Fruit fly (Drosophila melanogaster) whole organism, embryonic: ENCODE results near the gene CG13367.
A peak's percentile ranks its signal among the peaks of the same experiment; 100 is the strongest.

Experiments
- Atf-2 ChIP-seq: fragments of 200-800 bp; sonication (Bioruptor generic); optimal IDR thresholded peaks from 2 replicates; lab custom pipeline; 2016; ENCODE audit warnings: missing biosample characterization, missing genetic modification characterization
- CG10959 ChIP-seq: fragments of 200-800 bp; sonication (Bioruptor generic); IDR thresholded peaks from 2 replicates; pipeline ENCODE4 v1.3.6; 2022; ENCODE audit warnings: missing biosample characterization, missing genetic modification characterization
- CG12155 ChIP-seq: fragments of 200-800 bp; sonication (Bioruptor generic); optimal IDR thresholded peaks from 3 replicates; lab custom pipeline; 2016; ENCODE audit warnings: missing biosample characterization, missing genetic modification characterization
- CG1233 ChIP-seq: fragments of 200-800 bp; sonication (Bioruptor generic); optimal IDR thresholded peaks from 4 replicates; lab custom pipeline; 2018; ENCODE audit warnings: missing biosample characterization, mild to moderate bottlenecking, missing genetic modification characterization
- CG13123 ChIP-seq: fragments of 200-800 bp; sonication (Bioruptor generic); optimal IDR thresholded peaks from 2 replicates; lab custom pipeline; 2016; ENCODE audit warnings: missing biosample characterization, missing genetic modification characterization
- CG13296 ChIP-seq: fragments of 200-800 bp; sonication (Bioruptor generic); optimal IDR thresholded peaks from 3 replicates; lab custom pipeline; 2018; ENCODE audit warnings: missing biosample characterization, mild to moderate bottlenecking, missing genetic modification characterization
- CG13775 ChIP-seq: fragments of 200-800 bp; sonication (Bioruptor generic); optimal IDR thresholded peaks from 3 replicates; lab custom pipeline; 2017; ENCODE audit warnings: missing biosample characterization, mild to moderate bottlenecking, missing genetic modification characterization
- CG15011 ChIP-seq: fragments of 200-800 bp; sonication (Bioruptor generic); optimal IDR thresholded peaks from 3 replicates; lab custom pipeline; 2018; ENCODE audit warnings: missing biosample characterization, mild to moderate bottlenecking, missing genetic modification characterization
- CG15073 ChIP-seq: fragments of 200-800 bp; sonication (Bioruptor generic); optimal IDR thresholded peaks from 2 replicates; lab custom pipeline; 2016; ENCODE audit warnings: missing biosample characterization, missing genetic modification characterization
- CG15696 ChIP-seq: fragments of 200-800 bp; sonication (Bioruptor generic); optimal IDR thresholded peaks from 2 replicates; lab custom pipeline; 2019; ENCODE audit warnings: missing biosample characterization, mild to moderate bottlenecking, missing genetic modification characterization, moderate library complexity
- CG1602 ChIP-seq: fragments of 200-800 bp; sonication (Bioruptor generic); optimal IDR thresholded peaks from 3 replicates; lab custom pipeline; 2016; ENCODE audit warnings: missing biosample characterization, missing genetic modification characterization
- CG16815 ChIP-seq: fragments of 200-800 bp; sonication (Bioruptor generic); optimal IDR thresholded peaks from 3 replicates; lab custom pipeline; 2017; ENCODE audit warnings: missing biosample characterization, mild to moderate bottlenecking, missing genetic modification characterization
- CG2120 ChIP-seq: fragments of 200-800 bp; sonication (Bioruptor generic); optimal IDR thresholded peaks from 3 replicates; lab custom pipeline; 2016; ENCODE audit warnings: missing biosample characterization, missing genetic modification characterization
- CG31224 ChIP-seq: fragments of 200-800 bp; sonication (Bioruptor generic); IDR thresholded peaks from 2 replicates; pipeline ENCODE4 v1.3.6; 2022; ENCODE audit warnings: missing biosample characterization, missing genetic modification characterization
- CG3995 ChIP-seq: fragments of 200-800 bp; sonication (Bioruptor generic); optimal IDR thresholded peaks from 3 replicates; lab custom pipeline; 2016; ENCODE audit warnings: missing biosample characterization, missing genetic modification characterization
- CG4730 ChIP-seq: fragments of 200-800 bp; sonication (Bioruptor generic); IDR thresholded peaks from 2 replicates; pipeline ENCODE4 v1.3.6; 2022; ENCODE audit warnings: missing biosample characterization, missing genetic modification characterization
- CG7556 ChIP-seq: fragments of 200-800 bp; sonication (Bioruptor generic); optimal IDR thresholded peaks from 2 replicates; lab custom pipeline; 2017; ENCODE audit warnings: missing biosample characterization, mild to moderate bottlenecking, missing genetic modification characterization
- CG7839 ChIP-seq: fragments of 200-800 bp; sonication (Bioruptor generic); optimal IDR thresholded peaks from 3 replicates; lab custom pipeline; 2018; ENCODE audit warnings: missing biosample characterization, mild to moderate bottlenecking, missing genetic modification characterization, moderate library complexity
- CG7928 ChIP-seq: fragments of 200-800 bp; sonication (Bioruptor generic); optimal IDR thresholded peaks from 2 replicates; lab custom pipeline; 2017; ENCODE audit warnings: missing biosample characterization, mild to moderate bottlenecking, missing genetic modification characterization
- CG8388 ChIP-seq: fragments of 200-800 bp; sonication (Bioruptor generic); optimal IDR thresholded peaks from 2 replicates; lab custom pipeline; 2019; ENCODE audit warnings: missing biosample characterization, mild to moderate bottlenecking, missing genetic modification characterization, moderate library complexity
- CG8924 ChIP-seq: fragments of 200-800 bp; optimal IDR thresholded peaks from 3 replicates; lab custom pipeline; 2019; ENCODE audit warnings: missing biosample characterization, mild to moderate bottlenecking, missing genetic modification characterization, moderate library complexity
- CG9215 ChIP-seq: fragments of 200-800 bp; sonication (Bioruptor generic); IDR thresholded peaks from 2 replicates; pipeline ENCODE4 v1.3.6; 2022; ENCODE audit warnings: missing biosample characterization, missing genetic modification characterization
- CG9817 ChIP-seq: fragments of 200-800 bp; sonication (Bioruptor generic); optimal IDR thresholded peaks from 2 replicates; lab custom pipeline; 2018; ENCODE audit warnings: missing biosample characterization, mild to moderate bottlenecking, missing genetic modification characterization, moderate library complexity
- CG9932 ChIP-seq: fragments of 200-800 bp; sonication (Bioruptor generic); IDR thresholded peaks from 2 replicates; pipeline ENCODE4 v1.3.6; 2022; ENCODE audit warnings: missing biosample characterization, missing genetic modification characterization
- Dip3 ChIP-seq: fragments of 200-800 bp; sonication (Bioruptor generic); optimal IDR thresholded peaks from 3 replicates; lab custom pipeline; 2016; ENCODE audit warnings: missing biosample characterization, missing genetic modification characterization
- E2f2 ChIP-seq: fragments of 200-800 bp; sonication (Bioruptor generic); IDR thresholded peaks from 2 replicates; pipeline ENCODE4 v1.3.6; 2022; ENCODE audit warnings: missing biosample characterization, missing genetic modification characterization
- Eip74EF ChIP-seq, 2 experiments: fragments of 200-800 bp in 1 of 2; fragments of >200 bp in 1 of 2; sonication (Bioruptor generic) in 1 of 2; optimal IDR thresholded peaks; 2 replicates each; lab custom pipeline; 2017 to 2019; ENCODE audit warnings: missing biosample characterization in 2 of 2, missing genetic modification characterization in 2 of 2, mild to moderate bottlenecking in 1 of 2, moderate library complexity in 1 of 2
- Ets97D ChIP-seq: fragments of 200-800 bp; sonication (Bioruptor generic); optimal IDR thresholded peaks from 3 replicates; lab custom pipeline; 2016; ENCODE audit warnings: missing biosample characterization, missing genetic modification characterization
- HLH4C ChIP-seq: fragments of 200-800 bp; sonication (Bioruptor generic); IDR thresholded peaks from 3 replicates; pipeline ENCODE4 v1.3.6; 2022; ENCODE audit warnings: missing biosample characterization, missing genetic modification characterization; ENCODE audit not compliant: partially characterized antibody
- NC2α ChIP-seq: fragments of 200-800 bp; sonication (Bioruptor generic); optimal IDR thresholded peaks from 2 replicates; lab custom pipeline; 2016; ENCODE audit warnings: missing biosample characterization, missing genetic modification characterization
- NfI ChIP-seq: fragments of 200-800 bp; sonication (Bioruptor generic); optimal IDR thresholded peaks from 3 replicates; lab custom pipeline; 2018; ENCODE audit warnings: missing biosample characterization, mild to moderate bottlenecking, missing genetic modification characterization, moderate library complexity
- Sin3A ChIP-seq: fragments of >200 bp; optimal IDR thresholded peaks from 2 replicates; lab custom pipeline; 2018
- Six4 ChIP-seq: fragments of 200-800 bp; sonication (Bioruptor generic); optimal IDR thresholded peaks from 2 replicates; lab custom pipeline; 2016; ENCODE audit warnings: missing biosample characterization, missing genetic modification characterization
- Ssrp ChIP-seq: fragments of 200-800 bp; sonication (Bioruptor generic); optimal IDR thresholded peaks from 2 replicates; lab custom pipeline; 2018; ENCODE audit warnings: missing biosample characterization, mild to moderate bottlenecking, missing genetic modification characterization, moderate library complexity
- YL-1 ChIP-seq: fragments of 200-800 bp; sonication (Bioruptor generic); optimal IDR thresholded peaks from 3 replicates; lab custom pipeline; 2017; ENCODE audit warnings: missing biosample characterization, mild to moderate bottlenecking, missing genetic modification characterization
- chm ChIP-seq: fragments of 200-800 bp; sonication (Bioruptor generic); IDR thresholded peaks from 2 replicates; pipeline ENCODE4 v1.3.6; 2022; ENCODE audit warnings: missing biosample characterization, missing genetic modification characterization
- disco-r ChIP-seq: fragments of 200-800 bp; sonication (Bioruptor generic); optimal IDR thresholded peaks from 2 replicates; lab custom pipeline; 2016; ENCODE audit warnings: missing biosample characterization, missing genetic modification characterization
- dmrt11E ChIP-seq: fragments of 200-800 bp; sonication (Bioruptor generic); optimal IDR thresholded peaks from 3 replicates; lab custom pipeline; 2018; ENCODE audit warnings: missing biosample characterization, mild to moderate bottlenecking, missing genetic modification characterization, moderate library complexity
- dmrt99B ChIP-seq: fragments of 200-800 bp; sonication (Bioruptor generic); optimal IDR thresholded peaks from 2 replicates; lab custom pipeline; 2018; ENCODE audit warnings: missing biosample characterization, mild to moderate bottlenecking, missing genetic modification characterization, moderate library complexity
- gfzf ChIP-seq: fragments of 200-800 bp; sonication (Bioruptor generic); optimal IDR thresholded peaks from 2 replicates; lab custom pipeline; 2016; ENCODE audit warnings: missing biosample characterization, mild to moderate bottlenecking, missing genetic modification characterization, moderate library complexity
- hkb ChIP-seq, 2 experiments: fragments of 200-800 bp in 1 of 2; fragments of >200 bp in 1 of 2; sonication (Bioruptor generic) in 1 of 2; IDR thresholded peaks in 1 of 2; optimal IDR thresholded peaks in 1 of 2; 2 replicates each; pipeline versions ENCODE4 v1.3.6 to Lab custom; 2017 to 2022; ENCODE audit warnings: missing biosample characterization in 1 of 2, missing genetic modification characterization in 1 of 2
- lola ChIP-seq, 3 experiments: fragments of >200 bp in 2 of 3; fragments of 200-800 bp in 1 of 3; sonication (Bioruptor generic) in 1 of 3; optimal IDR thresholded peaks; 2 replicates each; lab custom pipeline; 2017 to 2019; ENCODE audit warnings: missing biosample characterization in 3 of 3, missing genetic modification characterization in 3 of 3, mild to moderate bottlenecking in 1 of 3, moderate library complexity in 1 of 3
- mirr ChIP-seq: fragments of 200-800 bp; sonication (Bioruptor generic); optimal IDR thresholded peaks from 3 replicates; lab custom pipeline; 2018; ENCODE audit warnings: missing biosample characterization, mild to moderate bottlenecking, missing genetic modification characterization
- phol ChIP-seq: fragments of 200-800 bp; sonication (Bioruptor generic); optimal IDR thresholded peaks from 3 replicates; lab custom pipeline; 2018; ENCODE audit warnings: missing biosample characterization, mild to moderate bottlenecking, missing genetic modification characterization, moderate library complexity
- pnt ChIP-seq: fragments of 200-800 bp; sonication (Bioruptor generic); optimal IDR thresholded peaks from 3 replicates; lab custom pipeline; 2016; ENCODE audit warnings: missing biosample characterization, missing genetic modification characterization
- pzg ChIP-seq: fragments of 200-800 bp; sonication (Bioruptor generic); optimal IDR thresholded peaks from 3 replicates; lab custom pipeline; 2018; ENCODE audit warnings: missing biosample characterization, mild to moderate bottlenecking, missing genetic modification characterization, moderate library complexity
- row ChIP-seq: fragments of 200-800 bp; sonication (Bioruptor generic); IDR thresholded peaks from 3 replicates; pipeline ENCODE4 v1.3.6; 2022; ENCODE audit warnings: missing biosample characterization, missing genetic modification characterization
- twi ChIP-seq: fragments of 200-800 bp; optimal IDR thresholded peaks from 2 replicates; lab custom pipeline; 2019; ENCODE audit warnings: missing biosample characterization, mild to moderate bottlenecking, missing genetic modification characterization, moderate library complexity
- wdn ChIP-seq: fragments of 200-800 bp; sonication (Bioruptor generic); IDR thresholded peaks from 2 replicates; pipeline ENCODE4 v1.3.6; 2022; ENCODE audit warnings: missing biosample characterization, missing genetic modification characterization
- wek ChIP-seq: fragments of 200-800 bp; sonication (Bioruptor generic); optimal IDR thresholded peaks from 3 replicates; lab custom pipeline; 2018; ENCODE audit warnings: missing biosample characterization, mild to moderate bottlenecking, missing genetic modification characterization, moderate library complexity

Gene CG13367

dm6 chrX:621132-621555 is 23.4 kb upstream of the CG13367 start, which contains the start of the genes CG13365 and Vsp37A (continued):
- TF ChIP-seq CG13296 (GFP tag; lab: Kevin White, UChicago) (peak; percentile 59), CG13123 (GFP tag; lab: Kevin White, UChicago) (peak; percentile 7), dmrt11E (peak; percentile 36), Dip3 (peak; percentile 44), CG7556 (peak; percentile 25), CG7928 (peak; percentile 31), CG1602 (GFP tag; lab: Kevin White, UChicago) (peak; percentile 26), CG9215 (peak; percentile 46), CG3995 (GFP tag; lab: Kevin White, UChicago) (peak; percentile 74), dmrt99B (no peak), E2f2 (GFP tag; lab: Robert Waterston, UW) (peak; percentile 62), YL-1 (peak; percentile 66), Eip74EF (GFP tag; optimal IDR thresholded peaks at IDR 0.05; lab: Kevin White, UChicago) (no peak), Sin3A (lab: Kevin White, UChicago) (peak; percentile 93), wek (GFP tag; lab: Kevin White, UChicago) (peak; percentile 25), row (GFP tag; lab: Robert Waterston, UW) (peak; percentile 85), CG2120 (peak; percentile 62), HLH4C (GFP tag; lab: Robert Waterston, UW) (no peak), CG12155 (GFP tag; lab: Kevin White, UChicago) (peak; percentile 41), CG8924 (tag; lab: Kevin White, UChicago) (peak; percentile 28), hkb (optimal IDR thresholded peaks at IDR 0.05; lab: Kevin White, UChicago) (peak; percentile 84), hkb (GFP tag; IDR thresholded peaks at IDR 0.05; lab: Robert Waterston, UW) (peak; percentile 52), NfI (peak; percentile 33), CG8388 (peak; percentile 20), CG9817 (peak; percentile 37), chm (GFP tag; lab: Robert Waterston, UW) (peak; percentile 25; the same call in 1 of the 2 replicates), Ssrp (tag; lab: Kevin White, UChicago) (no peak), CG4730 (GFP tag; lab: Robert Waterston, UW) (peak; percentile 35; the same call in 1 of the 2 replicates), CG15011 (no peak), CG15073 (no peak), disco-r (GFP tag; lab: Kevin White, UChicago) (peak; percentile 24), CG1233 (GFP tag; lab: Kevin White, UChicago) (peak; percentile 50), CG31224 (GFP tag; lab: Robert Waterston, UW) (no peak), CG13775 (GFP tag; lab: Kevin White, UChicago) (peak; percentile 51), gfzf (GFP tag; lab: Kevin White, UChicago) (peak; percentile 54), CG16815 (GFP tag; lab: Kevin White, UChicago) (no peak), twi (tag; lab: Kevin White, UChicago) (peak; percentile 10), Six4 (GFP tag; lab: Kevin White, UChicago) (peak; percentile 16), mirr (GFP tag; lab: Kevin White, UChicago) (no peak), NC2α (GFP tag; lab: Kevin White, UChicago) (no peak), Atf-2 (GFP tag; lab: Kevin White, UChicago) (peak; percentile 47), lola (GFP tag; optimal IDR thresholded peaks at IDR 0.05; lab: Kevin White, UChicago) (peak in 1 of 3 experiments; percentile 39), wdn (no peak), phol (tag; lab: Kevin White, UChicago) (peak; percentile 50), CG7839 (tag; lab: Kevin White, UChicago) (peak; percentile 45), pzg (GFP tag; lab: Kevin White, UChicago) (peak; percentile 50), CG10959 (GFP tag; lab: Robert Waterston, UW) (no peak), Ets97D (GFP tag; lab: Kevin White, UChicago) (peak; percentile 47), CG9932 (GFP tag; lab: Robert Waterston, UW) (peak; percentile 47), pnt (GFP tag; lab: Kevin White, UChicago) (peak; percentile 36), CG15696 (tag; lab: Kevin White, UChicago) (peak; percentile 58)
